Worm (Caenorhabditis elegans) whole organism, midembryonic: ENCODE measurements around the gene ZC404.1.
A peak's percentile ranks its signal among the peaks of the same experiment; 100 is the strongest.

Source experiments
- T22C8.4 ChIP-seq: fragments of 200-800 bp; sonication (Bioruptor generic); IDR thresholded peaks from 2 replicates; pipeline ENCODE4 v1.3.6; 2022; ENCODE audit warnings: missing genetic modification characterization, missing compliant biosample characterization
- cog-1 ChIP-seq: sonication (generic microtip); optimal IDR thresholded peaks from 2 replicates; lab custom pipeline; 2016; ENCODE audit warnings: missing genetic modification characterization, missing compliant biosample characterization
- flt-1 ChIP-seq: fragments of 200-800 bp; sonication (Bioruptor generic); IDR thresholded peaks from 2 replicates; pipeline ENCODE4 v1.3.6; 2022; ENCODE audit warnings: missing genetic modification characterization, missing compliant biosample characterization
- klf-2 ChIP-seq: fragments of 200-800 bp; sonication (Bioruptor generic); conservative IDR thresholded peaks from 2 replicates; pipeline ENCODE4 v1.3.6; 2022; ENCODE audit warnings: missing genetic modification reagents, missing genetic modification characterization, missing compliant biosample characterization
- med-1 ChIP-seq: sonication (generic microtip); optimal IDR thresholded peaks from 2 replicates; lab custom pipeline; 2017; ENCODE audit warnings: missing genetic modification characterization, mild to moderate bottlenecking, missing compliant biosample characterization, antibody characterized with exemption, missing genetic modification reagents; ENCODE audit not compliant: insufficient read depth
- ref-1 ChIP-seq: fragments of 200-800 bp; sonication (Bioruptor generic); conservative IDR thresholded peaks from 2 replicates; pipeline ENCODE4 v1.3.6; 2022; ENCODE audit warnings: missing genetic modification reagents, missing genetic modification characterization, missing compliant biosample characterization
- tab-1 ChIP-seq: fragments of 200-800 bp; sonication (Bioruptor generic); IDR thresholded peaks from 2 replicates; pipeline ENCODE4 v1.3.6; 2022; ENCODE audit warnings: missing genetic modification characterization, missing compliant biosample characterization
- ztf-23 ChIP-seq: fragments of 200-800 bp; sonication (Bioruptor generic); IDR thresholded peaks from 2 replicates; pipeline ENCODE4 v1.3.6; 2022; ENCODE audit warnings: missing genetic modification reagents, missing genetic modification characterization, missing compliant biosample characterization
- ztf-29 ChIP-seq: fragments of 200-800 bp; sonication (Bioruptor generic); IDR thresholded peaks from 2 replicates; pipeline ENCODE4 v1.3.6; 2022; ENCODE audit warnings: missing genetic modification reagents, missing genetic modification characterization, missing compliant biosample characterization

ZC404.1 gene

DNA sequence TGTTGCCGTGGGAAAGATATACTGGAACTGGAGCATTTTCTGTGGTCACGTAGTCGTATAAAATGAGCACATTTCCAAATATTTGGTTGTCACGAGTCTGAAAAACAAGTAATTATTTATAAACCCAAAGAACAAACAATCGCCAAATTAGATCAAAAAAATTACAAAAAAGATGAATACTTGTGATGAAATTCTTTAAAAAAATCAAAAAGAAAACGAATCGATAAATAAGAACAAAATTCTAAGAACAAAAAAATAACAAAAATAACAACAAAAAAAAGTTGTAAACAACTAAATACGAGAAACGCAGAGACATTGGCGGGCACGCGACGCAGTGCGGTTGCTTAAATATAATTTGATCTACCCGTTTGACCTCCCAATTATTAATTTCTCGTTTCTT, 20.3 kb upstream of the ZC404.1 start, which contains the start of gene ZC404.16:
TSS of gene ZC404.16 (minus strand) at position 101 of the 400 bp plus-strand sequence.
- TF ChIP-seq klf-2 (GFP tag; lab: Robert Waterston, UW) = no peak
- no peak for TF ChIP-seq med-1 (GFP tag; lab: Kevin White, UChicago)
- TF ChIP-seq cog-1 = no peak
- no peak for TF ChIP-seq ztf-23
- TF ChIP-seq ztf-29 (GFP tag; lab: Robert Waterston, UW) = no peak
- no peak for TF ChIP-seq T22C8.4 (GFP tag; lab: Robert Waterston, UW)
- no peak for TF ChIP-seq tab-1 (GFP tag; lab: Robert Waterston, UW)
- no peak for TF ChIP-seq ref-1 (GFP tag; lab: Robert Waterston, UW)
- TF ChIP-seq flt-1 = no peak

DNA sequence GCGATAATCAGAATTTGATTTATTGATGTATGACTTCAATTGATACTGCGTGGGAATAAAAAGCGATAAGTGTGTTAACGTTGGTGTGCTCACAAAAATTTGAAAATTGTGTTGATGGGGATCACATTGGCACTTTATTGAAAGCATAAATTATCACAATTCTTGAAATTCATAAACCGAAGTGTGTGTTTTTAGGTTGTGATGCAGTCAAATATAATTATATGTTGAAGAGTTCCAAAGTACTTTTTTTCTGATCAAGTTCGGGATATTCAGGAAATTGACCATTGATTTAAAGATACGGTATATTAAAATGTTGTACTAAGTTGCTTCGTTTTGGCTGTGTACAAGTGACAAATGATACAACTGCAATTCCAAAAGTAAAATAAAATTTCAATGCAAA, 18.3 kb upstream of the ZC404.1 start, which contains the start of gene srh-28:
TSS of gene srh-28 (minus strand) at position 101 of the 400 bp plus-strand sequence.
- TF ChIP-seq tab-1 (GFP tag; lab: Robert Waterston, UW) (no peak), T22C8.4 (GFP tag; lab: Robert Waterston, UW) (no peak), cog-1 (no peak)

DNA sequence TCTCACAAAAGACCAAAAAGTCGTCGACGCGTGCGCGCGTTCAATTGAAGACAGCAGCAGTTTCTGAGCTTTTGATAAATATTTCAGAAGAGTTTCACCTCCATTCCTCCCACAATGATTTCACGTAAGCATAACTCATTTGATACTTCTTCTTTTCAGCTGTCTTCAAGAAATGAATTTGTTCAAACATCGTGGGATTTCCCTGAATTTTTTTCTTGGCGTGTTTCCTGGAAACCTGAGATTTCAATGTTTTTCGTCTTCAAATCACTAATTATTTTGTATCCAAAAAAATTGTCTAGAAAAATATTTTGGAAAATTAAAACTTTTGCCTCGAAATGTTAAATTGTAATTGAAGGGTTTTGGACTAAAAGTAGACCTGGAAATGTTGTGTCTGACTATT, 15.5 kb upstream of the ZC404.1 start:
- no peak for TF ChIP-seq tab-1 (GFP tag; lab: Robert Waterston, UW)
- TF ChIP-seq klf-2 (GFP tag; lab: Robert Waterston, UW) = no peak
- TF ChIP-seq med-1 (GFP tag; lab: Kevin White, UChicago) = no peak
- no peak for TF ChIP-seq cog-1
- TF ChIP-seq flt-1 = no peak
- TF ChIP-seq T22C8.4 (GFP tag; lab: Robert Waterston, UW) = no peak
- no peak for TF ChIP-seq ref-1 (GFP tag; lab: Robert Waterston, UW)
- no peak for TF ChIP-seq ztf-29 (GFP tag; lab: Robert Waterston, UW)
- TF ChIP-seq ztf-23 = no peak

DNA sequence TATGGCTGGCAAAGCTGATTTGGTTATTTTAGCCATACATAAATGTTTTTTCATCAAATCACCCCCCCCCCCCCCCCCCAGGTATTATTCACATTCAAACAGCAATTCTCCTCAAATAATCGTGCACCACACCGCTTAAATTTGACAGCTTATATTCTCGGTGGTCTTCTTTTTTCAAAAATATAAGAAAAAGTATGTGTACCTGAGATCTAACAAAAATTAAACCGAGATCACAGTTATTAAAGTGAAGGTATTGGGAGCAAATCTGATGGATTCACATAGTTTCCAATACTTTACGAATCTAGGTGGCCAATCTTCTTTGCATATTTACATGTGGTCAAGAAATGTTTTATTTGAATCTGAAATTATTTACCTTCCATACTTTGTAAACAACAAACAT, 13.8 kb upstream of the ZC404.1 start, which contains the start of gene ZC404.15:
TSS of gene ZC404.15 (plus strand) at position 301 of the 400 bp plus-strand sequence.
- no peak for TF ChIP-seq T22C8.4 (GFP tag; lab: Robert Waterston, UW)
- no peak for TF ChIP-seq flt-1
- TF ChIP-seq ztf-29 (GFP tag; lab: Robert Waterston, UW) = no peak
- TF ChIP-seq cog-1 = no peak

DNA sequence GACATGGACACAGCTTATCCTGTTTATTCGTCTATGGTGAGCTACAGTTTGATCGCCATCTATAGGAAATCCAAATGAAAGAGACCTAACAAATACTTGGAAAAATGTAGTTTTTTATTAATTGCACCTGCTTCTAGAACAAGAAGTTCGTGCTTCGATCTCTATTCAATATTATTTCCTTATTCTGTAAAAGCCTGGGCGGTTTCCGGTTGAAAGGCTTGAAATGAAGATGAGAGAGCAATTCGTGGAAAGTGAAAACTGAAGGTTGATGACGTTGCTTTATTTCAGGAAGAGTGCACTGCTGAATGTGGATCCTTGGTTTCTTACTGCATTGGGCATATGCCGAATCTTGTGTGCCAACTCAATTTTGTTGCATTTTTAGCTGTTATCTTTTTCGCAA, 13.3 kb upstream of the ZC404.1 start:
- TF ChIP-seq tab-1 (GFP tag; lab: Robert Waterston, UW) (no peak), ref-1 (GFP tag; lab: Robert Waterston, UW) (no peak), med-1 (GFP tag; lab: Kevin White, UChicago) (no peak)

DNA sequence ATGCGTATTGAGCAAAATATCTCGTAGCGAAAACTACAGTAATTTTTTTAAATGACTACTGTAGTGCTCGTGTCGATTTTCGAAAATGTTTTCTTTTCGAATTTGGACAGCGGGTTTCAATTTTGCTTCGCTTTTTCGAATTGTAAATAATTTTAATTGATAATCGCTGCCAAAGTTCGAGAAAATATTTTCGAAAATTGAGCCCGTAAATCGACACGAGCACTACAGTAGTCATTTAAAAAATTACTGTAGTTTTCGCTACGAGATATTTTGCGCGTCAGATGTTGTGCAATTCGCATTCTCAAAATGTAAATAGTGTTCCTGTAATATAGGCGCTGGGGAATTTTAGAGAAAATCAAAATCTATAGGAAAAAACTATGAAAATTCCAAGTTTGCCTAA, 11.7 kb upstream of the ZC404.1 start:
- TF ChIP-seq T22C8.4 (GFP tag; lab: Robert Waterston, UW) (no peak), tab-1 (GFP tag; lab: Robert Waterston, UW) (no peak), med-1 (GFP tag; lab: Kevin White, UChicago) (no peak), cog-1 (no peak), flt-1 (no peak), ztf-29 (GFP tag; lab: Robert Waterston, UW) (no peak), klf-2 (GFP tag; lab: Robert Waterston, UW) (no peak), ref-1 (GFP tag; lab: Robert Waterston, UW) (no peak), ztf-23 (no peak)

DNA sequence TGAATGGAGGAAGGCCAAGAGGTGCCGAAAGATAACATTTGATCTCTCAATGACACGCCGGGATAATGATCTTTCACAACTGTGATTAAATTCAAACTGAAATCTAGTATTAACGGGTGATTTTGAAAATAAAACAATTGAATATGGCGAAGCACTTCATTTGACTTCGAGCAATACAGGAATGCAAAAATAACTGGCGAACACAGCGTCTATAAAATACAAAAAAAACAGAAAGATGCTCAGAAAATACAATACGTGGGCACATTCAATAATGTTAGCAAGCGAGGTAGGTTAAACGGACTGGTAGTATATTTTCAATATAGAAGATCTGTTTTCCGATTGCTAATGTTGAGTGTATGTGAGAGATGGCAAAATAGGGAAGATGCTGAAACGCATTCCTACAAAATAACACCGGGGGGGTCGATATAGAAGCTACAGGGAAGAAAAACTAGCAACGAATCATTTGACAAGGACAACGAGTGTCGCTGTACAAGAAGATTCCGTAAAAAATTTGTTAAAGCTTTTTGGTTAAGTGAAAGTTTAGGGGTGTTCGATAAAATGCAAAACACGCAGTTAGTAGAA, 10.9 kb upstream of the ZC404.1 start:
- TF ChIP-seq ztf-29 (GFP tag; lab: Robert Waterston, UW) (no peak), tab-1 (GFP tag; lab: Robert Waterston, UW) (no peak), ztf-23 (no peak), med-1 (GFP tag; lab: Kevin White, UChicago) (no peak), ref-1 (GFP tag; lab: Robert Waterston, UW) (no peak), T22C8.4 (GFP tag; lab: Robert Waterston, UW) (no peak), klf-2 (GFP tag; lab: Robert Waterston, UW) (no peak), cog-1 (no peak), flt-1 (no peak)

DNA sequence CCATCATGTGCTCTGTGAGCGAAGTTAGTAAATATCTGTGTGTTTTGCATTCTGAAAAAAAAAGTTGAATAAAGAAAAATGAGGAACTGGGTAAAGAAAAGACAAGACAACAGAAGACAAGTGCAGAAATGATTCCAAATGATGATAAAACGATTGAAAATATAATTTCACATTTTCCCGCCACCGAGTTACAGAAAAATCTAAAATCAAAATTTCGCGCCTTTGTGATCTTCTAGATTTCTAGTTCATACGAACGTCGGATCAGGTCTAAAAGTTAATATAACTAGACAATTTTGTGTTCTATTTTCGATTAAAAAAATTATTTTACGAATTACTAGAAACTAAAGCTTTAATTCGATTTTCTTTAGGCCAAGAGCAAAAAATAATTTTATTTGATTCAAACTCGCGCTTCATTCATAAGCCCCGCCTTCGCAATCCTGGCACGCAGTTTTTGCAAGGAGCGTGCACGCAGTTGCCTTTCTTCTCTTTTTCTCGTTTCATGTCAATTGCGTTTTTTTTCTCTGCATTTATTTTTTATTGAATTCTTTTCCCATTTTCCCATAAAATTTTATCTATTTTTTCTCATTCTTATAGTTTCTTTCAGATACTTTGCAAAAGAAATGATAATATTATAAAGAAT, 9.0 kb upstream of the ZC404.1 start, which contains the start of the genes spn-4 and spe-39:
TSS of gene spn-4 (minus strand) at position 51 of the 640 bp plus-strand sequence.
TSS of gene spe-39 (plus strand) at position 599 of the 640 bp plus-strand sequence.
- TF ChIP-seq klf-2 (GFP tag; lab: Robert Waterston, UW) (0 out of 2 replicates have a peak, but pooled peaks have one; percentile 50), T22C8.4 (GFP tag; lab: Robert Waterston, UW) (no peak), cog-1 (no peak), ztf-29 (GFP tag; lab: Robert Waterston, UW) (peak; percentile 48; the same call in 1 of the 2 replicates), ref-1 (GFP tag; lab: Robert Waterston, UW) (no peak), ztf-23 (peak; percentile 51; the same call in 1 of the 2 replicates), flt-1 (peak; percentile 62), med-1 (GFP tag; lab: Kevin White, UChicago) (peak; percentile 72), tab-1 (GFP tag; lab: Robert Waterston, UW) (peak; percentile 66; the same call in 1 of the 2 replicates)

DNA sequence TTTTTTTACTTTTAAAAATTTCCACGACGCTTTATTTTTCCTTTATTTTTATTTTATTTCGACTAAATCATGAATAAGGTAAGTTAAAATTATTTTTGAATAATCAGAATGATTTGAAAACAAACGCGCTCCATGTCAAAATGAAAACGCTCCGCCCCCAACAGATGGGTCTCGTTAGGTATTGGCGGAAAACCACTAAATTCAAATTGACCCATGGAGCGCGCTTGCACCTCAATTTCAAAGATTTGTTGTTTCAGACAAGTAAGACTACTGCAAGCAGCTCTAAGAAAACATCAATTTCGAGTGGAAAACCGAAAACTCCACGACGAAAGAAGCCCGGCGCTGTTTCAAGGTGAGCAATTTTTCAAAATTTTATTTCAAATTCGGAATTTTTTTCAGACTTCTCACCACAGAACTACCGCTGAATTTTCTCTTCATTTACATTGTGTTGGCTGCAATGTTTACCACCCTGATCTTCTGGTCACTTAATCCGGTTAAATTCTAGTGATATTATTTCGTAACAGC, 6.0 kb upstream of the ZC404.1 start, which contains the start of gene ZC404.2:
TSS of gene ZC404.2 (plus strand) at position 47 of the 525 bp plus-strand sequence.
- TF ChIP-seq ztf-23 (no peak), tab-1 (GFP tag; lab: Robert Waterston, UW) (no peak), T22C8.4 (GFP tag; lab: Robert Waterston, UW) (no peak), ztf-29 (GFP tag; lab: Robert Waterston, UW) (no peak), ref-1 (GFP tag; lab: Robert Waterston, UW) (no peak), cog-1 (no peak), klf-2 (GFP tag; lab: Robert Waterston, UW) (no peak), med-1 (GFP tag; lab: Kevin White, UChicago) (no peak), flt-1 (no peak)
